Worm (Caenorhabditis elegans): ENCODE data around the gene ccep-135.

Gene ccep-135

ce11 chrIII:3061289-3061688 lies 30.4 kb upstream of the ccep-135 start:
- TF ChIP-seq nhr-23 (tag; optimal IDR thresholded peaks at IDR 0.05) = no peak
- no peak for TF ChIP-seq elt-2 (tag; optimal IDR thresholded peaks at IDR 0.05)
- TF ChIP-seq egl-5 (tag; optimal IDR thresholded peaks at IDR 0.05) = no peak
- TF ChIP-seq R02D3.7 (tag; optimal IDR thresholded peaks at IDR 0.05) = no peak
- TF ChIP-seq nfya-1 (tag; optimal IDR thresholded peaks at IDR 0.05; ENCODE audit: insufficient read depth) = no peak
- no peak for TF ChIP-seq elt-3 (tag; optimal IDR thresholded peaks at IDR 0.05)
- no peak for TF ChIP-seq fkh-10 (GFP tag; optimal IDR thresholded peaks at IDR 0.05)
- no peak for TF ChIP-seq unc-62 (GFP tag; optimal IDR thresholded peaks at IDR 0.05)
- no peak for TF ChIP-seq nhr-77 (tag; optimal IDR thresholded peaks at IDR 0.05)

ce11 chrIII:3063084-3063483 lies 28.6 kb upstream of the ccep-135 start:
- TF ChIP-seq snpc-4 (tag; optimal IDR thresholded peaks at IDR 0.05) (no peak), egl-27 (tag; optimal IDR thresholded peaks at IDR 0.05) (no peak), pha-4 (tag; optimal IDR thresholded peaks at IDR 0.05) (no peak), nhr-25 (tag; optimal IDR thresholded peaks at IDR 0.05) (no peak), ZK546.5 (tag; optimal IDR thresholded peaks at IDR 0.05) (no peak), ztf-11 (tag; optimal IDR thresholded peaks at IDR 0.05) (no peak), jun-1 (tag; optimal IDR thresholded peaks at IDR 0.05) (no peak), nhr-23 (tag; optimal IDR thresholded peaks at IDR 0.05) (no peak), ceh-28 (tag; optimal IDR thresholded peaks at IDR 0.05) (no peak), zag-1 (tag; optimal IDR thresholded peaks at IDR 0.05) (no peak), unc-39 (tag; optimal IDR thresholded peaks at IDR 0.05) (no peak), lin-15B (tag; optimal IDR thresholded peaks at IDR 0.05) (no peak)

- no peak for TF ChIP-seq fkh-10 (GFP tag; optimal IDR thresholded peaks at IDR 0.05)
- no peak for TF ChIP-seq R02D3.7 (tag; optimal IDR thresholded peaks at IDR 0.05)
- no peak for TF ChIP-seq mdl-1 (tag; optimal IDR thresholded peaks at IDR 0.05)
- no peak for TF ChIP-seq sea-2 (GFP tag; optimal IDR thresholded peaks at IDR 0.05)
- TF ChIP-seq egl-5 (tag; optimal IDR thresholded peaks at IDR 0.05) = no peak
Observed at ce11 chrIII:3063565-3063964, 28.1 kb upstream of the ccep-135 start.

- TF ChIP-seq lin-39 (tag; optimal IDR thresholded peaks at IDR 0.05) (peak; percentile 10), mdl-1 (tag; optimal IDR thresholded peaks at IDR 0.05) (no peak)
Observed at ce11 chrIII:3063999-3064398, 27.7 kb upstream of the ccep-135 start, which contains the start of gene H06I04.6. Gene H06I04.6 (minus strand): TSS chrIII:3064343.

- no peak for TF ChIP-seq egl-5 (tag; optimal IDR thresholded peaks at IDR 0.05)
- no peak for TF ChIP-seq skn-1 (tag; optimal IDR thresholded peaks at IDR 0.05)
- TF ChIP-seq nhr-28 (tag; optimal IDR thresholded peaks at IDR 0.05) = no peak
Observed at ce11 chrIII:3064566-3064965, 27.1 kb upstream of the ccep-135 start.

ce11 chrIII:3065876-3066509 lies 25.7 kb upstream of the ccep-135 start:
- TF ChIP-seq pha-4 (tag; optimal IDR thresholded peaks at IDR 0.05) = peak; percentile 86
- TF ChIP-seq nhr-23 (tag; optimal IDR thresholded peaks at IDR 0.05) = peak; percentile 70
- TF ChIP-seq aly-2 (tag; optimal IDR thresholded peaks at IDR 0.05) = no peak
- TF ChIP-seq hmg-11 (tag; optimal IDR thresholded peaks at IDR 0.05) = peak; percentile 39
- TF ChIP-seq ceh-9 (tag; optimal IDR thresholded peaks at IDR 0.05) = no peak
- TF ChIP-seq ceh-82 (tag; optimal IDR thresholded peaks at IDR 0.05) = no peak
- TF ChIP-seq jun-1 (tag; optimal IDR thresholded peaks at IDR 0.05) = peak; percentile 60
- peak; percentile 46 for TF ChIP-seq lsy-12 (tag; optimal IDR thresholded peaks at IDR 0.05)
- TF ChIP-seq lin-15B (tag; optimal IDR thresholded peaks at IDR 0.05) = peak; percentile 20
- no peak for TF ChIP-seq nhr-11 (tag; optimal IDR thresholded peaks at IDR 0.05)
- no peak for TF ChIP-seq tbx-2 (tag; optimal IDR thresholded peaks at IDR 0.05)
- no peak for TF ChIP-seq daf-12 (tag; optimal IDR thresholded peaks at IDR 0.05)
- peak; percentile 61 for TF ChIP-seq ceh-28 (tag; optimal IDR thresholded peaks at IDR 0.05)
- TF ChIP-seq lin-39 (tag; optimal IDR thresholded peaks at IDR 0.05) = peak; percentile 35
- no peak for TF ChIP-seq elt-1 (tag; optimal IDR thresholded peaks at IDR 0.05)
- TF ChIP-seq fkh-10 (GFP tag; optimal IDR thresholded peaks at IDR 0.05) = no peak
- peak; percentile 61 for TF ChIP-seq nhr-43 (tag; optimal IDR thresholded peaks at IDR 0.05; ENCODE audit: poor library complexity, severe bottlenecking)
- TF ChIP-seq fos-1 (tag; optimal IDR thresholded peaks at IDR 0.05) = no peak
- TF ChIP-seq egl-27 (tag; optimal IDR thresholded peaks at IDR 0.05) = no peak
- peak; percentile 27 for TF ChIP-seq elt-2 (tag; optimal IDR thresholded peaks at IDR 0.05)
- no peak for TF ChIP-seq ZK546.5 (tag; optimal IDR thresholded peaks at IDR 0.05)
- TF ChIP-seq mdl-1 (tag; optimal IDR thresholded peaks at IDR 0.05) = no peak
- TF ChIP-seq snpc-4 (tag; optimal IDR thresholded peaks at IDR 0.05) = peak; percentile 74
- no peak for TF ChIP-seq nhr-77 (tag; optimal IDR thresholded peaks at IDR 0.05)
- no peak for TF ChIP-seq eor-1 (tag; optimal IDR thresholded peaks at IDR 0.05)
- TF ChIP-seq nfya-1 (tag; optimal IDR thresholded peaks at IDR 0.05; ENCODE audit: insufficient read depth) = peak; percentile 66
- TF ChIP-seq ztf-11 (tag; optimal IDR thresholded peaks at IDR 0.05) = no peak
- no peak for TF ChIP-seq nhr-76 (tag; optimal IDR thresholded peaks at IDR 0.05)
- TF ChIP-seq nhr-237 (tag; optimal IDR thresholded peaks at IDR 0.05) = no peak
- TF ChIP-seq pqm-1 (tag; optimal IDR thresholded peaks at IDR 0.05) = peak; percentile 21
- no peak for TF ChIP-seq nhr-28 (tag; optimal IDR thresholded peaks at IDR 0.05)

Measured in whole organism, L3 larva.